Worm (Caenorhabditis elegans): ENCODE data around the gene zgpa-1.

zgpa-1 gene

DNA sequence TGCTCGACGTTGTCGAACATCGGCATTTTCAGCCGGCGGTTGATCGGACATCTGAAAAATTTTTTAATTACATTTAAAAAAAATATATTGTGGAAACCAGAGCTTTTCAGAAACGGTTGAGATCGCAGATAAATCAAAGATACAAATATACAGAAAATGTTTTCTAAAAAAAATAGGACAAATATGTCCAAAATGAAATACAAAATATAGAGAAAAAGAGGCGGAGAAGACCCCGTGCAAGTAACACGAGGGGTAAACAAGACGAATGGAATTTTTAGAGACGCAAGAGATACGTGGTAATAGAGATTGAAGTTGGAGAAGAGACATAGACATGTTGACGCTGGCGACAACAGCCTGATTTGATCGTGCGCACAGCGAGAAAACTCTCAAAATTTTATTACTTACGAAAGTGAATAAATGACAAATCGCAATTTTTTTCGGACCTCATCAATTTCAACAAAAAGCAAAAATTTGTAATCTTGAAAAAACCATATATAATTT is 3.1 kb upstream of the zgpa-1 start, which contains the start of gene cdgs-1:
Gene cdgs-1, minus strand, starts transcription at position 51 of the 501 bp plus-strand sequence.
- no peak for TF ChIP-seq ceh-9 (tag; optimal IDR thresholded peaks at IDR 0.05)
- TF ChIP-seq hlh-30 (tag; optimal IDR thresholded peaks at IDR 0.05; ENCODE audit: insufficient read depth): peak; percentile 68
- peak; percentile 31 for TF ChIP-seq nfya-1 (tag; optimal IDR thresholded peaks at IDR 0.05)
- no peak for TF ChIP-seq F13H6.1 (tag; optimal IDR thresholded peaks at IDR 0.05)
- TF ChIP-seq sox-2 (GFP tag; IDR thresholded peaks at IDR 0.05): no peak
- no peak for TF ChIP-seq ceh-18 (tag; optimal IDR thresholded peaks at IDR 0.05)
- no peak for TF ChIP-seq gmeb-2 (tag; optimal IDR thresholded peaks at IDR 0.05)
- TF ChIP-seq syd-9 (tag; optimal IDR thresholded peaks at IDR 0.05): no peak
- no peak for TF ChIP-seq mec-3 (tag; optimal IDR thresholded peaks at IDR 0.05; ENCODE audit: borderline replicate concordance)
- no peak for TF ChIP-seq nhr-11 (tag; optimal IDR thresholded peaks at IDR 0.05)
- peak; percentile 78 for TF ChIP-seq unc-42 (tag; optimal IDR thresholded peaks at IDR 0.05)

DNA sequence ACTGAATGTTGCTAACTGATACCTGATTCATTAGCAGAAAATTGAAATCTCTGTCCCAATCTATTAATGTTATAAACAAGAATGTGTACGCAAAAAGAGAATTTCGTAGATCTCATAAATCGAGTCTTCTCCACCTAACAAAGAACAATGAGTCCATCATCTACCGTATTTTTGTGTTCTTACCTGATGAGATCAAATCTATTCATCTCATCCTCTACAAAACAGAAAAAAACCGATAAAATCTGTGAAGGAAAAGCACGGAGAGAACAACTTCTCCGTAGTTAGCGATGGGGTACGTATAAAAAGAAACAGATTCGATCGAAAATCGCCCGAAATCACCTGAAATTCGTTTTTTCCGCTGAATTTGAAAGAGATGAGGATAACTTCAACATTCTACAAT is 4.0 kb downstream of the zgpa-1 start, which contains the start of gene C33H5.1:
Gene C33H5.1, plus strand, starts transcription at position 330 of the 400 bp plus-strand sequence.
- TF ChIP-seq pha-4 (tag; optimal IDR thresholded peaks at IDR 0.05) (no peak), ztf-16 (tag; optimal IDR thresholded peaks at IDR 0.05) (no peak), ceh-18 (tag; optimal IDR thresholded peaks at IDR 0.05) (no peak), odd-2 (tag; optimal IDR thresholded peaks at IDR 0.05) (no peak)

DNA sequence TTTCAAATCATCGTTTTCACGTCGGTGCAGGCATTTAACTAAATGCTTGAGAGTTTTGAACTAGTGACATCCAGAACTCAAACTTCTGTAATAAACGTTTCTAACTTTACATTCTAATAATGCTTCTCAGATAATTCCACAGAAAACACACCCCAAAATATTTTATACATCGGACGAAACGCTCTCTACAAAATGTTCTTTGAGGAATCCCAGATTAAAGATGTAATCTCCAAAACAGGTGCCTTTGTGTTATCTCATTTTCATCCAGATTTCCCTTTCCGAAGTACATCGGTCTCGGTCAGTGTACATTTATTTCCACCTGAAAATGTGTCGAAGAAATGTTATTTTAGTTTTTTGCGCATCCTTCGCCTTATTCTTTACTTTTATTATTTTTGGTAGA is 7.9 kb downstream of the zgpa-1 start, which contains the start of gene C33H5.2:
Gene C33H5.2, plus strand, starts transcription at position 301 of the 400 bp plus-strand sequence.
- TF ChIP-seq ceh-14 (tag; optimal IDR thresholded peaks at IDR 0.05) (no peak), pha-4 (tag; optimal IDR thresholded peaks at IDR 0.05) (no peak), nhr-11 (tag; optimal IDR thresholded peaks at IDR 0.05) (no peak), hlh-30 (tag; optimal IDR thresholded peaks at IDR 0.05; ENCODE audit: insufficient read depth) (no peak), K09A11.1 (tag; optimal IDR thresholded peaks at IDR 0.05; ENCODE audit: insufficient read depth) (no peak), lim-6 (tag; optimal IDR thresholded peaks at IDR 0.05) (no peak), syd-9 (tag; optimal IDR thresholded peaks at IDR 0.05) (no peak)

DNA sequence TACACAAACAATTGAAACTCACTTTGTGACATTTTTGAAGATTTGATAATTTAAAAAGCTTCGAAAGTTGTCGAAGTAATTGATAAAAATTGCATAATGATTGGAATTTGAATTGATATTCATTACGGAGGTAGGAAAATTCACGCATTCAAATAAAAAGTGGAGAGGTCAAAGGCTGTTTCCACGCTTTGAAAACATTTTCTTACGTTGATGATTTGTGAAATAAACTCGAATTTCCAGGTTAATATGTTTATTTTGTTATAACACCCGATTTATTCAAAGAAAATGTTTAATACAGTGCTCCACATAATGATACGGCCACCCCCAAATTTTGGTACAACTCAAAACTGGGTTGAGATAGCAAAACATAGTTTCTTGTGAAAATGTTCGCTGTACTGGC is 9.4 kb downstream of the zgpa-1 start, which contains the start of gene C33H5.16:
Gene C33H5.16, minus strand, starts transcription at position 101 of the 400 bp plus-strand sequence.
- TF ChIP-seq unc-86 (tag; optimal IDR thresholded peaks at IDR 0.05): no peak
- TF ChIP-seq pag-3 (tag; optimal IDR thresholded peaks at IDR 0.05; ENCODE audit: borderline replicate concordance): no peak
- no peak for TF ChIP-seq ceh-24 (tag; optimal IDR thresholded peaks at IDR 0.05)
- TF ChIP-seq odd-2 (tag; optimal IDR thresholded peaks at IDR 0.05): no peak
- TF ChIP-seq ahr-1 (tag; optimal IDR thresholded peaks at IDR 0.05): no peak
- TF ChIP-seq gmeb-2 (tag; optimal IDR thresholded peaks at IDR 0.05): no peak
- no peak for TF ChIP-seq ets-4 (tag; optimal IDR thresholded peaks at IDR 0.05)
- TF ChIP-seq C38D4.7 (GFP tag; optimal IDR thresholded peaks at IDR 0.05): no peak
- TF ChIP-seq hlh-30 (tag; optimal IDR thresholded peaks at IDR 0.05; ENCODE audit: insufficient read depth): no peak
- no peak for TF ChIP-seq nhr-11 (tag; optimal IDR thresholded peaks at IDR 0.05)

DNA sequence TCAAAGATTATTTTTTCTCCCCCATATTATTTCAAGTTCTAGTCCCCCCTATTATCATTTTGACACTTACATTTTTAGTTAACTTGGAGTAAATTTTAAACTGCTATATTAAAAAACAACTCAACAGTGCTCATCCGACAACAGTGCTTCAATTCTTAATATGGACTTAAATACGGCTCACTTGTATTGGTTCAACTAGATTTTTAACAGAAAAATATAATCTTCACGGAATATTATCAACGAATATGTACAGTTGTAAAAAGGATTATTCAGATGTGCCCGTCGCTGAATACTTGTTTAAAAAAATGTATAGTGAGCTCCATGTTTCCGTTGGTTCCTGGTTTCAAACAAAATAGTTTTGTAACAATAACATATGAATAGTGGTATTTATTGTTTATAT is 12.3 kb downstream of the zgpa-1 start:
- TF ChIP-seq eyg-1 (tag; optimal IDR thresholded peaks at IDR 0.05) (no peak), syd-9 (tag; optimal IDR thresholded peaks at IDR 0.05) (no peak), tbx-2 (tag; optimal IDR thresholded peaks at IDR 0.05) (no peak), nhr-11 (tag; optimal IDR thresholded peaks at IDR 0.05) (no peak), ceh-45 (GFP tag; IDR thresholded peaks at IDR 0.05) (no peak), zip-5 (tag; optimal IDR thresholded peaks at IDR 0.05) (no peak), ceh-6 (GFP tag; optimal IDR thresholded peaks at IDR 0.05) (no peak), ceh-14 (tag; optimal IDR thresholded peaks at IDR 0.05) (no peak), nhr-232 (tag; optimal IDR thresholded peaks at IDR 0.05) (no peak), lin-11 (tag; optimal IDR thresholded peaks at IDR 0.05) (no peak), ceh-18 (tag; optimal IDR thresholded peaks at IDR 0.05) (no peak)

Data from whole organism, late embryonic.